Worm (Caenorhabditis elegans): ENCODE measurements around the gene Y62H9A.13.

DNA sequence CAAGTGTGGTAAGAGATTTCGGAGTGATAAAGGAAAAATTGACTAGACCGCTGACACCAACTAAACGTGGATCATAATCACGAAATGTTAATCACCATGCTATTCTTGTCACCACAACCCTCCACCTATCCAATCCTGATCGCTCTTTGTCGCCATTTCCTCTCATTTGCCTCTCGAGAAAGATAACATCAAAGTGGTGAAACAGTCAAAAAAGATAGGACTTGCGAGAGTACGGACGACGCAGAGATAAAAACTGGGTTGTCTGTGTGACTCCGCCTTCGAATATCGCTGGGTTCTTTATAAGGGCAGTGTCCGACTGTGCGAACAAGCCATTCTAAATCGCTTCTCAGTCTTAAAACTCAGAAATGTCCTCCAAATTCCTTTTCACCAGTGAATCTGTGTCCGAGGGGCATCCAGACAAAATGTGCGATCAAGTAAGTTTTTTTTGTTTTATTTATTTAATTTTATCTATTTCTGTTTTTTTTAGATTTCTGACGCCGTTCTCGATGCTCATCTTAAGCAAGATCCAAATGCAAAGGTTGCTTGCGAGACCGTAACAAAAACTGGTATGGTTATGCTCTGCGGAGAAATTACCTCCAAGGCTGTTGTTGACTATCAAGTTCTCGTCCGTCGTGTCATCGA lies 49.0 kb downstream of the Y62H9A.13 start, which contains the start of gene sams-1:
- TF ChIP-seq nhr-11 (tag; optimal IDR thresholded peaks at IDR 0.05) (no peak), zip-5 (tag; optimal IDR thresholded peaks at IDR 0.05) (no peak), unc-55 (GFP tag; optimal IDR thresholded peaks at IDR 0.05) (no peak), K09A11.1 (tag; optimal IDR thresholded peaks at IDR 0.05; ENCODE audit: insufficient read depth) (no peak), pax-1 (tag; optimal IDR thresholded peaks at IDR 0.05) (no peak), ama-1 (optimal IDR thresholded peaks at IDR 0.05) (no peak), pha-2 (tag; optimal IDR thresholded peaks at IDR 0.05) (no peak), pqm-1 (tag; optimal IDR thresholded peaks at IDR 0.05) (no peak)

All from whole organism, late embryonic.